Worm (Caenorhabditis elegans): ENCODE measurements around the gene F40B5.2.

ce11 chrX:8346248-8346647 is 21.4 kb upstream of the F40B5.2 start, which contains the start of gene drd-5:
- TF ChIP-seq drap-1 (GFP tag; optimal IDR thresholded peaks at IDR 0.05), result no peak
- no peak for TF ChIP-seq unc-39 (tag; optimal IDR thresholded peaks at IDR 0.05)
- no peak for TF ChIP-seq snpc-4 (tag; optimal IDR thresholded peaks at IDR 0.05)
- no peak for TF ChIP-seq elt-1 (tag; optimal IDR thresholded peaks at IDR 0.05; ENCODE audit: borderline replicate concordance, insufficient read depth)
- TF ChIP-seq blmp-1 (tag; optimal IDR thresholded peaks at IDR 0.05), result no peak
- TF ChIP-seq pha-4 (tag; optimal IDR thresholded peaks at IDR 0.05), result no peak
- no peak for TF ChIP-seq ztf-11 (tag; optimal IDR thresholded peaks at IDR 0.05)
- TF ChIP-seq nhr-237 (tag; optimal IDR thresholded peaks at IDR 0.05), result no peak
- no peak for TF ChIP-seq elt-3 (tag; optimal IDR thresholded peaks at IDR 0.05)
- no peak for TF ChIP-seq unc-62 (GFP tag; optimal IDR thresholded peaks at IDR 0.05)
- TF ChIP-seq lin-32 (GFP tag; optimal IDR thresholded peaks at IDR 0.05), result no peak

Data from whole organism, mixed stage, embryonic.